Worm (Caenorhabditis elegans): Measurements from ENCODE around the gene nurf-1.

ce11 chrII:14351352-14351751 is 39.2 kb upstream of the nurf-1 start:
- no peak for TF ChIP-seq ceh-39 (tag; optimal IDR thresholded peaks at IDR 0.05)
- no peak for TF ChIP-seq nhr-76 (tag; optimal IDR thresholded peaks at IDR 0.05)
- no peak for TF ChIP-seq pha-4 (tag; optimal IDR thresholded peaks at IDR 0.05)
- no peak for TF ChIP-seq mep-1 (tag; optimal IDR thresholded peaks at IDR 0.05)
- TF ChIP-seq unc-62 (GFP tag; optimal IDR thresholded peaks at IDR 0.05), result no peak
- TF ChIP-seq ces-1 (GFP tag; optimal IDR thresholded peaks at IDR 0.05), result no peak
- no peak for TF ChIP-seq unc-39 (tag; optimal IDR thresholded peaks at IDR 0.05)
- TF ChIP-seq ztf-11 (tag; optimal IDR thresholded peaks at IDR 0.05), result no peak
- no peak for TF ChIP-seq ham-2 (GFP tag; optimal IDR thresholded peaks at IDR 0.05)
- TF ChIP-seq lsy-2 (tag; optimal IDR thresholded peaks at IDR 0.05), result no peak
- no peak for TF ChIP-seq snpc-4 (tag; optimal IDR thresholded peaks at IDR 0.05)
- TF ChIP-seq drap-1 (GFP tag; optimal IDR thresholded peaks at IDR 0.05), result no peak
- no peak for TF ChIP-seq blmp-1 (tag; optimal IDR thresholded peaks at IDR 0.05)
- TF ChIP-seq tbx-8 (GFP tag; optimal IDR thresholded peaks at IDR 0.05), result no peak

Measured in whole organism, mixed stage, embryonic.